Worm (Caenorhabditis elegans) whole organism, late embryonic: ENCODE results near the gene Y40B10A.11.

Experiments
- K09A11.1 ChIP-seq: sonication (generic microtip); optimal IDR thresholded peaks from 2 replicates; lab custom pipeline; 2017; ENCODE audit warnings: antibody characterized with exemption, mild to moderate bottlenecking, missing genetic modification characterization, missing compliant biosample characterization; ENCODE audit not compliant: insufficient read depth
- ama-1 ChIP-seq: fragments of 150-350 bp; optimal IDR thresholded peaks from 2 replicates; lab custom pipeline; 2014
- ceh-45 ChIP-seq: fragments of 200-800 bp; sonication (Bioruptor generic); IDR thresholded peaks from 2 replicates; pipeline ENCODE4 v1.3.6; 2022; ENCODE audit warnings: missing genetic modification reagents, missing genetic modification characterization, missing compliant biosample characterization
- ceh-9 ChIP-seq: sonication (generic microtip); optimal IDR thresholded peaks from 2 replicates; lab custom pipeline; 2016; ENCODE audit warnings: mild to moderate bottlenecking, missing genetic modification characterization, inconsistent platforms, missing compliant biosample characterization
- dve-1 ChIP-seq: sonication (generic microtip); optimal IDR thresholded peaks from 2 replicates; lab custom pipeline; 2017; ENCODE audit warnings: antibody characterized with exemption, mild to moderate bottlenecking, missing genetic modification characterization, missing compliant biosample characterization
- elt-2 ChIP-seq: sonication (generic microtip); optimal IDR thresholded peaks from 2 replicates; lab custom pipeline; 2016; ENCODE audit warnings: missing genetic modification reagents, missing genetic modification characterization, missing compliant biosample characterization
- fax-1 ChIP-seq: sonication (generic microtip); optimal IDR thresholded peaks from 2 replicates; lab custom pipeline; 2016; ENCODE audit warnings: missing genotype, missing genetic modification characterization, missing compliant biosample characterization
- fkh-6 ChIP-seq: sonication (generic microtip); optimal IDR thresholded peaks from 2 replicates; lab custom pipeline; 2016; ENCODE audit warnings: missing genetic modification characterization, missing compliant biosample characterization
- hlh-30 ChIP-seq: sonication (generic microtip); optimal IDR thresholded peaks from 2 replicates; lab custom pipeline; 2017; ENCODE audit warnings: antibody characterized with exemption, missing genetic modification characterization, missing compliant biosample characterization; ENCODE audit not compliant: insufficient read depth
- nhr-11 ChIP-seq: fragments of 150-350 bp; optimal IDR thresholded peaks from 2 replicates; lab custom pipeline; 2014; ENCODE audit warnings: missing biosample characterization, missing genetic modification characterization
- unc-42 ChIP-seq: sonication (generic microtip); optimal IDR thresholded peaks from 2 replicates; lab custom pipeline; 2016; ENCODE audit warnings: missing genotype, missing genetic modification characterization, missing compliant biosample characterization
- unc-55 ChIP-seq: sonication (generic microtip); optimal IDR thresholded peaks from 2 replicates; lab custom pipeline; 2017; ENCODE audit warnings: missing biosample characterization, missing genetic modification reagents, missing genetic modification characterization

DNA sequence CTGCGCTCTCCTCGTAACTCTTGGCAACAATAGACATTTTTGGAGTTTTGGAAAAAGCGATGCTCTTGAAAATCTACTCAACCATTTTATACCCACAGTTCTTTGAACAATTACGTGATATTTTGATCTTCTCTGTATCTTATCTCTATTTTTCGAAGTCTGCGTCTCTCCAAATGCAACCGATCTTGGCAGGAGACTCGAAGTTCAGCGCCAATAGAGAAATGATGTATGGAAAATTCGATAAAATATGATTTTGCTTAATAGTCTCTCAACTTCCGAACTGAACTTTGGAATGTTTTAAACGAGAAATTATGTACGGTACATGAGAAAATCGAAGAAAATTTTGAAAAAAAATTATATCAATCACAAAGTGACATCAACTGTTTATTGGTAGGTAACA lies 1.3 kb downstream of the Y40B10A.11 start, which contains the start of gene comt-4:
- no peak for TF ChIP-seq nhr-11 (tag; lab: Kevin White, UChicago)
- no peak for TF ChIP-seq ama-1 (lab: Kevin White, UChicago)
- no peak for TF ChIP-seq ceh-9 (tag; lab: Kevin White, UChicago)
- no peak for TF ChIP-seq elt-2 (tag; lab: Kevin White, UChicago)
- no peak for TF ChIP-seq hlh-30 (tag; lab: Kevin White, UChicago)
- no peak for TF ChIP-seq dve-1 (tag; lab: Kevin White, UChicago)
- TF ChIP-seq unc-55 (GFP tag; lab: Kevin White, UChicago): no peak
- TF ChIP-seq ceh-45 (GFP tag; lab: Robert Waterston, UW): no peak
- TF ChIP-seq fax-1 (tag; lab: Kevin White, UChicago): no peak
- TF ChIP-seq unc-42 (tag; lab: Kevin White, UChicago): no peak
- no peak for TF ChIP-seq K09A11.1 (tag; lab: Kevin White, UChicago)
- TF ChIP-seq fkh-6 (tag; lab: Kevin White, UChicago): no peak
